Worm (Caenorhabditis elegans) whole organism, L2 larva: Measurements from ENCODE around the gene Y54G2A.72.

Source experiments
- F13H6.1 ChIP-seq: sonication (generic microtip); optimal IDR thresholded peaks from 2 replicates; lab custom pipeline; 2016; ENCODE audit warnings: missing genetic modification characterization, missing compliant biosample characterization
- R02D3.7 ChIP-seq: fragments of 150-350 bp; optimal IDR thresholded peaks from 2 replicates; lab custom pipeline; 2014; ENCODE audit warnings: missing biosample characterization, missing genetic modification characterization
- Y55F3AM.14 ChIP-seq: fragments of 200-800 bp; sonication (Bioruptor generic); optimal IDR thresholded peaks from 2 replicates; lab custom pipeline; 2018; ENCODE audit warnings: mild to moderate bottlenecking, missing genetic modification characterization, missing compliant biosample characterization
- ZK546.5 ChIP-seq: sonication (generic microtip); optimal IDR thresholded peaks from 2 replicates; lab custom pipeline; 2017; ENCODE audit warnings: missing biosample characterization, missing genetic modification characterization
- ama-1 ChIP-seq: fragments of 150-350 bp; optimal IDR thresholded peaks from 2 replicates; lab custom pipeline; 2018; ENCODE audit warnings: inconsistent platforms
- ceh-16 ChIP-seq: fragments of 150-350 bp; optimal IDR thresholded peaks from 2 replicates; lab custom pipeline; 2014; ENCODE audit warnings: missing biosample characterization, missing genetic modification characterization
- ceh-82 ChIP-seq: fragments of 150-350 bp; optimal IDR thresholded peaks from 2 replicates; lab custom pipeline; 2014; ENCODE audit warnings: missing biosample characterization, missing genetic modification characterization
- dmd-4 ChIP-seq: sonication (generic microtip); optimal IDR thresholded peaks from 2 replicates; lab custom pipeline; 2017; ENCODE audit warnings: missing biosample characterization, missing genetic modification characterization
- egl-27 ChIP-seq: sonication (generic microtip); optimal IDR thresholded peaks from 3 replicates; lab custom pipeline; 2017; ENCODE audit warnings: missing biosample characterization, missing genetic modification reagents, missing genetic modification characterization
- elt-1 ChIP-seq: fragments of 150-350 bp; optimal IDR thresholded peaks from 2 replicates; lab custom pipeline; 2014; ENCODE audit warnings: missing biosample characterization, missing genetic modification characterization
- elt-3 ChIP-seq: sonication (generic microtip); optimal IDR thresholded peaks from 2 replicates; lab custom pipeline; 2017; ENCODE audit warnings: missing biosample characterization, missing genetic modification characterization
- fos-1 ChIP-seq: fragments of 150-350 bp; optimal IDR thresholded peaks from 2 replicates; lab custom pipeline; 2014; ENCODE audit warnings: missing biosample characterization, missing genetic modification characterization
- gmeb-1 ChIP-seq: fragments of 150-350 bp; optimal IDR thresholded peaks from 2 replicates; lab custom pipeline; 2014; ENCODE audit warnings: missing biosample characterization, missing genetic modification characterization
- lin-13 ChIP-seq: fragments of 150-350 bp; optimal IDR thresholded peaks from 2 replicates; lab custom pipeline; 2014; ENCODE audit warnings: missing biosample characterization, missing genetic modification reagents, missing genetic modification characterization
- lsy-2 ChIP-seq, 2 experiments: fragments of 150-350 bp in 1 of 2; sonication (generic microtip) in 1 of 2; optimal IDR thresholded peaks; 2 replicates each; lab custom pipeline; 2014 to 2017; ENCODE audit warnings: missing biosample characterization in 2 of 2, missing genetic modification characterization in 2 of 2
- mab-5 ChIP-seq: fragments of 150-350 bp; optimal IDR thresholded peaks from 2 replicates; lab custom pipeline; 2014; ENCODE audit warnings: missing biosample characterization, missing genetic modification characterization
- mbf-1 ChIP-seq: sonication (generic microtip); optimal IDR thresholded peaks from 2 replicates; lab custom pipeline; 2017; ENCODE audit warnings: missing biosample characterization, missing genetic modification characterization
- nhr-23 ChIP-seq: fragments of 150-350 bp; optimal IDR thresholded peaks from 2 replicates; lab custom pipeline; 2014; ENCODE audit warnings: missing biosample characterization, missing genetic modification reagents, missing genetic modification characterization
- nhr-25 ChIP-seq: fragments of 150-350 bp; sonication (generic microtip); optimal IDR thresholded peaks from 3 replicates; lab custom pipeline; 2014; ENCODE audit warnings: missing biosample characterization, missing genetic modification characterization
- nhr-6 ChIP-seq: fragments of 150-350 bp; optimal IDR thresholded peaks from 2 replicates; lab custom pipeline; 2014; ENCODE audit warnings: missing biosample characterization, missing genetic modification characterization
- nhr-77 ChIP-seq: fragments of 150-350 bp; optimal IDR thresholded peaks from 2 replicates; lab custom pipeline; 2014; ENCODE audit warnings: missing biosample characterization, missing genetic modification characterization
- sem-4 ChIP-seq: fragments of 150-350 bp; optimal IDR thresholded peaks from 2 replicates; lab custom pipeline; 2014; ENCODE audit warnings: missing biosample characterization, missing genetic modification reagents, missing genetic modification characterization
- skn-1 ChIP-seq: sonication (generic microtip); optimal IDR thresholded peaks from 2 replicates; lab custom pipeline; 2017; ENCODE audit warnings: missing biosample characterization, missing genetic modification characterization
- sma-3 ChIP-seq: sonication (generic microtip); optimal IDR thresholded peaks from 2 replicates; lab custom pipeline; 2016; ENCODE audit warnings: missing genetic modification reagents, missing genetic modification characterization, missing compliant biosample characterization
- sma-9 ChIP-seq, 2 experiments: fragments of 150-350 bp in 1 of 2; sonication (generic microtip) in 1 of 2; optimal IDR thresholded peaks; 2 replicates each; lab custom pipeline; 2014 to 2016; ENCODE audit warnings: missing genetic modification characterization in 2 of 2, mild to moderate bottlenecking in 1 of 2, missing biosample characterization in 1 of 2, missing compliant biosample characterization in 1 of 2, missing genetic modification reagents in 1 of 2, moderate library complexity in 1 of 2
- snpc-4 ChIP-seq: fragments of 150-350 bp; optimal IDR thresholded peaks from 2 replicates; lab custom pipeline; 2014; ENCODE audit warnings: missing biosample characterization, missing genetic modification characterization
- unc-55 ChIP-seq: fragments of 150-350 bp; sonication (generic microtip); optimal IDR thresholded peaks from 3 replicates; lab custom pipeline; 2014; ENCODE audit warnings: missing biosample characterization, missing genetic modification reagents, missing genetic modification characterization
- ztf-4 ChIP-seq: fragments of 150-350 bp; optimal IDR thresholded peaks from 2 replicates; lab custom pipeline; 2014; ENCODE audit warnings: missing biosample characterization, missing genetic modification characterization

The Y54G2A.72 gene

DNA sequence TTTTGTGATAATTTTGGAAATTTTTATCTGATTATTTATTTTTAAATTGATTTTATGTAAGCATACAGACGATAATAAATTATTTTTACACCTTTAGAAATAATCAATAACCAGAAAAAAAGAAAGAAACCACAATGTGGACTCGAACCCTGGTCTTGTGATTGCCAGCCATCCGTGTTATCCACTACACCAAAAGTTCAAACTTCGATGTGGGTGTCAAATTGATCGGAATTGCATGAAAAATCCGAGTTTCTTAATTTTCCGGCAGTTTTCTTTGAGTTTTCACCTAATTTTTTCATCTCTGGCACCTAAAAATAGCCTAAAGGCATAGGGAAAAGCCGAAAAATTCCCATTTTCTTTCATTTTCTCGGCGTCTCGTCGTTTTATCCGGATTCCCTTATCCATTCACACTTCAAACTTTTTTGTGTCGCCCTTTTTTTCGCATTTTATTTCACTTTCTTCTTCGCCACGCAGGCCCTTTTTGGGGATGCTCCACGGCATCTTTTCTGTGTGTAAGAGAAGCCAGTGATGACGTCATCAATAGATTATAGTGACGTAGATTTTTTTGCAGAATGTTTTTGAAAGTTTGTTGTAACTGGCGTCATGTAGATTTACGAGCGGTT is 30.4 kb upstream of the Y54G2A.72 start:
- TF ChIP-seq lsy-2 (tag; optimal IDR thresholded peaks at IDR 0.05; lab: Kevin White, UChicago) (no peak), sma-9 (GFP tag; optimal IDR thresholded peaks at IDR 0.05; lab: Kevin White, UChicago) (peak; percentile 16), sma-9 (tag; optimal IDR thresholded peaks at IDR 0.05; lab: Kevin White, UChicago) (no peak)
- TF ChIP-seq, all 48 proteins: peak for 1

ce11 chrIV:2748863-2749451 is 29.0 kb upstream of the Y54G2A.72 start:
- TF ChIP-seq fos-1 (tag; lab: Kevin White, UChicago): peak; percentile 53
- no peak for TF ChIP-seq dmd-4

DNA sequence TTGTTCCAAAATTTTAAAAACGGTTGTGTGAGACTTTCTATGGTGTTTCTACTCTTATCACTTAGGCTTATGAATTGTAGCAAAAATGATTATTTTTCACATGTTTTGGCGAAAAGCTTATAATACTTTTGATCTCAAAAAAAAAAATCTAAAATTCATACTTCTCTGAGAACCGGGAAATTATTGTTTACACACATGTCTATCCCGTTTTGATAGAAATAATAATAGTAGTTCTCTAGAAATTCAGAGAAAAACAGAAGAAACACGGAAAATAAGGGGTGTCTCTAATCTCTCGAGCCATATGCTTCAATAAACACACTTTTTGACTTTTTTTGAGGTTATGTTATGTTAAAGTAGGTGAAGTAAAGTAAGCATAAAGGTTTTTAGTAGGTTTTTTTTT is 27.3 kb upstream of the Y54G2A.72 start:
- TF ChIP-seq F13H6.1 (tag; lab: Kevin White, UChicago) (no peak), nhr-6 (no peak), nhr-23 (tag; lab: Kevin White, UChicago) (no peak), unc-55 (GFP tag; lab: Kevin White, UChicago) (no peak)

ce11 chrIV:2751568-2751967 is 26.4 kb upstream of the Y54G2A.72 start, which contains the start of gene Y54G2A.41:
Gene Y54G2A.41, plus strand, starts transcription at chrIV:2751868.
- TF ChIP-seq R02D3.7 (tag; lab: Kevin White, UChicago) (no peak), Y55F3AM.14 (GFP tag; lab: Kevin White, UChicago) (no peak), sem-4 (no peak)

DNA sequence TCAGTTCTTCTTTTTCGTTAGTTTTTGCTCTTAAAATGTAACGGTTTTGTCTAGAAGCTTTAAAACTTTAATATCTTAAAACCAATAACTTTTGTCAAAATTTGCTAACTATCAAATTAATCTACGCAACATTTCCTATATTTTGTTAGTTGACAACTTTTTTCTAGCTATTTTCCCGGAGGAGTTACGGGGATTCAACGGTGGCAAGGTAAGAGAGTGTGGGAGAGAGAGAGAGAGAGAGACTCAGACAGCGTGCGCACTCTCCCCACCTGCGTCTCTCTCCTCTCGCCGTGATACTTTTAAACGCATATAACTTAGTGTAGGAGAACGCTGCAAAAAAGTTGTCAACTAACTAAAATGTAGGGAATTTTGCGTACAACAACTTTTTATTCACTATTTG is 24.4 kb upstream of the Y54G2A.72 start:
- TF ChIP-seq mab-5 (tag; lab: Kevin White, UChicago): no peak
- no peak for TF ChIP-seq F13H6.1 (tag; lab: Kevin White, UChicago)
- TF ChIP-seq mbf-1 (tag; lab: Kevin White, UChicago): no peak
- no peak for TF ChIP-seq nhr-25 (tag; lab: Kevin White, UChicago)
- no peak for TF ChIP-seq sma-3 (GFP tag; lab: Kevin White, UChicago)
- TF ChIP-seq sem-4: no peak

- TF ChIP-seq ceh-16 (no peak), egl-27 (tag; lab: Kevin White, UChicago) (no peak), ztf-4 (no peak), ceh-82 (tag; lab: Kevin White, UChicago) (no peak), ZK546.5 (no peak)
Measured at ce11 chrIV:2758079-2758478, 19.9 kb upstream of the Y54G2A.72 start.

ce11 chrIV:2759163-2759562 is 18.8 kb upstream of the Y54G2A.72 start, which contains the start of gene Y54G2A.38:
Gene Y54G2A.38, plus strand, starts transcription at chrIV:2759463.
- TF ChIP-seq ama-1 (lab: Kevin White, UChicago) (no peak), ceh-82 (tag; lab: Kevin White, UChicago) (no peak), lin-13 (GFP tag; lab: Kevin White, UChicago) (no peak), fos-1 (tag; lab: Kevin White, UChicago) (no peak), ztf-4 (no peak), skn-1 (tag; lab: Kevin White, UChicago) (no peak), elt-1 (tag; lab: Kevin White, UChicago) (no peak)
- TF ChIP-seq, all 48 proteins: peak for 0

ce11 chrIV:2761477-2761876 is 16.5 kb upstream of the Y54G2A.72 start:
- TF ChIP-seq ceh-82 (tag; lab: Kevin White, UChicago): no peak
- TF ChIP-seq ama-1 (lab: Kevin White, UChicago): no peak
- TF ChIP-seq nhr-25 (tag; lab: Kevin White, UChicago): no peak
- no peak for TF ChIP-seq lsy-2 (tag; optimal IDR thresholded peaks at IDR 0.05; lab: Kevin White, UChicago)
- no peak for TF ChIP-seq elt-1 (tag; lab: Kevin White, UChicago)
- no peak for TF ChIP-seq snpc-4 (tag; lab: Kevin White, UChicago)
- TF ChIP-seq nhr-77: no peak
- no peak for TF ChIP-seq gmeb-1 (tag; lab: Kevin White, UChicago)
- no peak for TF ChIP-seq dmd-4
- no peak for TF ChIP-seq R02D3.7 (tag; lab: Kevin White, UChicago)
- TF ChIP-seq elt-3 (tag; lab: Kevin White, UChicago): no peak
